Worm (Caenorhabditis elegans) whole organism, midembryonic: ENCODE measurements around the gene ZK666.14.

Experiments
- T22C8.4 ChIP-seq: fragments of 200-800 bp; sonication (Bioruptor generic); IDR thresholded peaks from 2 replicates; pipeline ENCODE4 v1.3.6; 2022; ENCODE audit warnings: missing genetic modification characterization, missing compliant biosample characterization
- flt-1 ChIP-seq: fragments of 200-800 bp; sonication (Bioruptor generic); IDR thresholded peaks from 2 replicates; pipeline ENCODE4 v1.3.6; 2022; ENCODE audit warnings: missing genetic modification characterization, missing compliant biosample characterization
- med-1 ChIP-seq: sonication (generic microtip); optimal IDR thresholded peaks from 2 replicates; lab custom pipeline; 2017; ENCODE audit warnings: missing genetic modification characterization, mild to moderate bottlenecking, missing compliant biosample characterization, antibody characterized with exemption, missing genetic modification reagents; ENCODE audit not compliant: insufficient read depth
- ref-1 ChIP-seq: fragments of 200-800 bp; sonication (Bioruptor generic); conservative IDR thresholded peaks from 2 replicates; pipeline ENCODE4 v1.3.6; 2022; ENCODE audit warnings: missing genetic modification reagents, missing genetic modification characterization, missing compliant biosample characterization
- ztf-29 ChIP-seq: fragments of 200-800 bp; sonication (Bioruptor generic); IDR thresholded peaks from 2 replicates; pipeline ENCODE4 v1.3.6; 2022; ENCODE audit warnings: missing genetic modification reagents, missing genetic modification characterization, missing compliant biosample characterization

DNA sequence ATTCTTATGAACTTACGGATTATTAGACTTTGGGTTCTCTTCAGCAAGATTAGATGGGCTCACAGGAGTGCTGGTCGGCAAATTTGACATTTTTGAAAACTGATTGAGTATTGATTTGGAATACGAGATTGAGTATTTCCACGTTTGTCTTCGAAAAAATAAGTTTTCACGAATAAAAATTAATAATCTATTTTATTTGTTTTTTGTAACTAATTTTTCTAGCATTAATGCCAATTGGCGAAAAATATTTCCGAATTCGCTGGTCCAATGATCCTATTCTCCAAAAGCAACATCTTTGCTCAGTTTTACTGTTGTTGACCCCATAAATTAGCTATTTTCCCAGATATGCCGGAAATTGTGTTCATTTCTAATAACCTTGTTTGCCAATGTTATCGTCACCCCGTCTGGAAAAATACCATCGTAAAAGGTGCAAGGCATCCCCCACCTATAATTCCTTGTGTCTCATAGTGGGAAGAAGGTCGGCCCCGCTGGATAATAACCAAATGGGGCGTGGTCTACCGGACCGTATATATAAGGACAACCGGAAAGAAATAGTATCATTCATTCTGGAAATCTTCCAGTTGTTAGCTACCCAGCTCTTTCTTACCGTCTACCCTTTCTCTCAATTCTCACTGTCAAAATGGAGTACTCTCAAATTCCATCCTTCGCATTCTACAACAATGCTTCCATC is 30.2 kb upstream of the ZK666.14 start, which contains the start of the genes ZK673.6 and sdz-37:
- no peak for TF ChIP-seq flt-1 (GFP tag; lab: Robert Waterston, UW)
- no peak for TF ChIP-seq med-1
- no peak for TF ChIP-seq T22C8.4
- no peak for TF ChIP-seq ref-1 (GFP tag; lab: Robert Waterston, UW)
- TF ChIP-seq ztf-29: no peak
